Worm (Caenorhabditis elegans): ENCODE data around the gene lys-8.

Gene lys-8

ce11 chrII:5594210-5594764, 8.3 kb downstream of the lys-8 start, which contains the start of gene ttc-4:
Gene ttc-4 (plus strand): TSS chrII:5594714.
- TF ChIP-seq elt-2 (tag; optimal IDR thresholded peaks at IDR 0.05), result peak; percentile 39
- peak; percentile 65 for TF ChIP-seq lin-15B (tag; optimal IDR thresholded peaks at IDR 0.05)
- peak; percentile 71 for TF ChIP-seq pha-4 (tag; optimal IDR thresholded peaks at IDR 0.05)
- TF ChIP-seq daf-12 (tag; optimal IDR thresholded peaks at IDR 0.05), result no peak
- peak; percentile 38 for TF ChIP-seq nhr-23 (tag; optimal IDR thresholded peaks at IDR 0.05)
- no peak for TF ChIP-seq unc-39 (tag; optimal IDR thresholded peaks at IDR 0.05)
- peak; percentile 51 for TF ChIP-seq pqm-1 (tag; optimal IDR thresholded peaks at IDR 0.05)
- TF ChIP-seq nfya-1 (tag; optimal IDR thresholded peaks at IDR 0.05; ENCODE audit: insufficient read depth), result peak; percentile 58
- TF ChIP-seq snpc-4 (tag; optimal IDR thresholded peaks at IDR 0.05), result peak; percentile 75

DNA sequence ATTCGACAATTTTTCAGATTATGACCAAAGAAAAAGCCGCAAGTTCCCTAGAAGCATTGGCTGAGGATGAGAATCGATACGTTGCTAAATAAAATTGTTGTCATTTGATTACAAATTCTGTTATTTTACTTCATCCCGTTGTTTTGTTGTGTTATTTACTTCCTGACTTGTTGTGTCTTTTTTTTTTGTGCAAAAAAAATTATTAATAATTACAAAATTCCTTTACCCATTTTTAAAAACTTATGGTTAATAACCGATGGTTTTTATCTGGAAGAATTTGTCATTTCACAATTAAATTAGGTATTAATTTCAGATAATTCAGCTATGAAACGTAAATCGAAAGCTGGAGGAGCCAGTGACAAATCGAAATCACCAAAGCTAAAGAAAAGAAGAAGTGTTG, 10.3 kb downstream of the lys-8 start, which contains the start of gene C17G10.1:
C17G10.1 (plus strand) TSS at position 301 of the 400 bp plus-strand sequence.
- no peak for TF ChIP-seq nhr-67 (tag; optimal IDR thresholded peaks at IDR 0.05)
- TF ChIP-seq lsy-12 (tag; optimal IDR thresholded peaks at IDR 0.05), result no peak
- no peak for TF ChIP-seq eor-1 (tag; optimal IDR thresholded peaks at IDR 0.05)
- TF ChIP-seq mdl-1 (tag; optimal IDR thresholded peaks at IDR 0.05), result no peak

DNA sequence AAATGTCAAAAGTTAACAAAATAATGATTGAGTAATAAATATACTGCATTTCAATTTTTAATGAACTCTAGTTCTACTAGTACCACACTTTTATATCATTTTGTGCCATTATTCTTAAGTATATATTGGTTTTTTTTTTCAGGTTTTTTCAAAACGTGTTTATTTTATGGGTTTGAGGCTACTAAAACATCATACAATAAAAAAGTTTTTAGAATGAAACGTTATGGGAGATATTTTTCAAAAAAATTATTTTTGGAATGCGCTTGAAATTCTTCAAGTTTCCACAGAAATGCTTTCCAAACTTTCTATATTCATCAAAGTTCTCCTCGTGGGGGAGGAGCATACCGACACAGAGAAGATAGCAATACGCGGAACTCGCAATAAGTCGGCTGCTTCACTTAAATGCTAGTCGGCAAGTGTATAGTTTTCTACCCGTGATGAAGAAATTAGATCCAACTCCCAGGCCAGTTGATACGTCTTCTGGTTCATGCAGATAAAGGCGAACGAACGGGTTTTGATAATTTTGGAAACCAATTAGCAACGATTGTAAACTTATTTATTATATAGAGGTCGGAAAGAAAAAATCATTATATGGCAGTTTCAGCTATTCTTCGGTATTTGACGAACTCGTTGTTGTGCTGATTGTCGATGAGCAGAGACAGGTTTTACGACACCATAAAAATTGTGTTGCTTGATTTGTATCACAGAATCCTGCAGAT, 13.5 kb downstream of the lys-8 start, which contains the start of gene C17G10.10:
C17G10.10 (minus strand) TSS at position 51 of the 719 bp plus-strand sequence.
- TF ChIP-seq ceh-28 (tag; optimal IDR thresholded peaks at IDR 0.05) (peak; percentile 47), lin-39 (tag; optimal IDR thresholded peaks at IDR 0.05) (peak; percentile 38), nhr-12 (tag; optimal IDR thresholded peaks at IDR 0.05) (peak; percentile 9), nhr-77 (tag; optimal IDR thresholded peaks at IDR 0.05) (peak; percentile 89), skn-1 (tag; optimal IDR thresholded peaks at IDR 0.05) (peak; percentile 9), eor-1 (tag; optimal IDR thresholded peaks at IDR 0.05) (no peak), ztf-4 (tag; optimal IDR thresholded peaks at IDR 0.05) (no peak), nhr-23 (tag; optimal IDR thresholded peaks at IDR 0.05) (peak; percentile 84), lin-15B (tag; optimal IDR thresholded peaks at IDR 0.05) (peak; percentile 60), R02D3.7 (tag; optimal IDR thresholded peaks at IDR 0.05) (peak; percentile 10), nhr-28 (tag; optimal IDR thresholded peaks at IDR 0.05) (peak; percentile 30), fkh-2 (tag; optimal IDR thresholded peaks at IDR 0.05) (no peak), nfya-1 (tag; optimal IDR thresholded peaks at IDR 0.05; ENCODE audit: insufficient read depth) (peak; percentile 75), lsy-12 (tag; optimal IDR thresholded peaks at IDR 0.05) (peak; percentile 61), nhr-11 (tag; optimal IDR thresholded peaks at IDR 0.05) (no peak), pha-4 (tag; optimal IDR thresholded peaks at IDR 0.05) (peak; percentile 49), tbx-2 (tag; optimal IDR thresholded peaks at IDR 0.05) (peak; percentile 33), hmg-11 (tag; optimal IDR thresholded peaks at IDR 0.05) (peak; percentile 60), ceh-82 (tag; optimal IDR thresholded peaks at IDR 0.05) (peak; percentile 60), pqm-1 (tag; optimal IDR thresholded peaks at IDR 0.05) (peak; percentile 55), nhr-25 (tag; optimal IDR thresholded peaks at IDR 0.05) (peak; percentile 82), unc-39 (tag; optimal IDR thresholded peaks at IDR 0.05) (no peak), nhr-237 (tag; optimal IDR thresholded peaks at IDR 0.05) (no peak), elt-3 (tag; optimal IDR thresholded peaks at IDR 0.05) (peak in 1 of 3 experiments; percentile 30), elt-2 (tag; optimal IDR thresholded peaks at IDR 0.05) (peak; percentile 83), elt-1 (tag; optimal IDR thresholded peaks at IDR 0.05) (no peak), mdl-1 (tag; optimal IDR thresholded peaks at IDR 0.05) (peak; percentile 34), ama-1 (optimal IDR thresholded peaks at IDR 0.05) (peak; percentile 93), nhr-43 (tag; optimal IDR thresholded peaks at IDR 0.05; ENCODE audit: poor library complexity, severe bottlenecking) (peak; percentile 89), unc-62 (GFP tag; optimal IDR thresholded peaks at IDR 0.05) (no peak), jun-1 (tag; optimal IDR thresholded peaks at IDR 0.05) (peak; percentile 29), sea-2 (GFP tag; optimal IDR thresholded peaks at IDR 0.05) (no peak), ZK546.5 (tag; optimal IDR thresholded peaks at IDR 0.05) (no peak), zag-1 (tag; optimal IDR thresholded peaks at IDR 0.05) (no peak), egl-27 (tag; optimal IDR thresholded peaks at IDR 0.05) (no peak), snpc-4 (tag; optimal IDR thresholded peaks at IDR 0.05) (peak; percentile 99), fkh-10 (GFP tag; optimal IDR thresholded peaks at IDR 0.05) (no peak), egl-5 (tag; optimal IDR thresholded peaks at IDR 0.05) (peak; percentile 54), fos-1 (tag; optimal IDR thresholded peaks at IDR 0.05) (no peak), aly-2 (tag; optimal IDR thresholded peaks at IDR 0.05) (no peak)
